Worm (Caenorhabditis elegans): ENCODE measurements around the gene srap-1.

- TF ChIP-seq him-1 (tag; optimal IDR thresholded peaks at IDR 0.05), result no peak
- no peak for TF ChIP-seq dao-5 (tag; optimal IDR thresholded peaks at IDR 0.05)
- no peak for TF ChIP-seq W03F9.2 (tag; optimal IDR thresholded peaks at IDR 0.05)
Observed at ce11 chrII:11177376-11177775, 25.6 kb upstream of the srap-1 start, which contains the start of gene F37H8.6.
